Fruit fly (Drosophila melanogaster): ENCODE data around the gene CG17707.

Gene CG17707

DNA sequence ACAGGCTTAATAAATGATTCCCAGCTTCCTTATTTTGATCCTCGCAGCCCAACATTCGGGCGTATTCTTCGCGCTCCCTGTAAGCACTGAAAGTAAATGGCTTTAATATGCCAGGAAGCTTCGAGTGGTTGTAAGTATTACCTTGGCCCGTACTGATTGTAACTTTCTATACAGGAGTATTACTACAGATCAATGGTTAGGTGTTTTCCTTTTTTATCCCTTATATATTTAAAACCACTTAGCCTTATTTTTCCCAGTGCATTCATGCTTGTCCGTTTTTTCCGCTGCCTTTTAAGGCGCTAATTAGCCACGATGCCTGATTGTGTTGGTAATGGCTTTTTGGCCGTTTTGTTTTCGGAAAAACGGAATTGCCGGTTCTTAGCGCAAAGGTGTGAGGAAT, 25.3 kb upstream of the CG17707 start:
- TF ChIP-seq br (GFP tag; optimal IDR thresholded peaks at IDR 0.05): no peak
- peak; percentile 25 for TF ChIP-seq fru (GFP tag; optimal IDR thresholded peaks at IDR 0.05)
- TF ChIP-seq h (GFP tag; optimal IDR thresholded peaks at IDR 0.05): peak; percentile 18
- TF ChIP-seq Jra (GFP tag; optimal IDR thresholded peaks at IDR 0.05): no peak
- TF ChIP-seq rgr (GFP tag; optimal IDR thresholded peaks at IDR 0.05): peak; percentile 3
- TF ChIP-seq Vsx2 (GFP tag; optimal IDR thresholded peaks at IDR 0.05; ENCODE audit: partially characterized antibody): peak; percentile 11
- TF ChIP-seq CrebA (GFP tag; optimal IDR thresholded peaks at IDR 0.05; ENCODE audit: borderline replicate concordance): no peak
- TF ChIP-seq foxo (GFP tag; optimal IDR thresholded peaks at IDR 0.05): peak in 1 of 2 experiments; percentile 47
- TF ChIP-seq tai (GFP tag; optimal IDR thresholded peaks at IDR 0.05): no peak

DNA sequence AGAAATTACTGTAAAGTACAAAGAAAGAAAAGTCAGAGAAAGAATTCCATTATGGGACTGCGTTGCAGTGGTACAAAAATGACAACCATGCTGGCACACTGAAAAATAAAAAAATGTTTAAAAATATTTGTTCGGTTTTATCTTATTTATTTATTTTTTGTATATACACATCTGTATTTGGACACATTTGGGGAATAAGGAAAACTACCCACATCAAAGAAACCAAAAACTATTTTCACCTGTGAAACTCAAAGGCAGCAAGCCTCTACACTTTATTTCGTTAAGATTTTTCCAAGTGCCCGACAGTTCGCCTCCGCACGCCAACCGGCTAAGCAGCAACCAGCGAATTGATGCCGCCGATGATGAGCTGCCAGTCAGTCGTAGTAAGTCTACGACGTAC, 21.3 kb upstream of the CG17707 start:
- TF ChIP-seq Hnf4 (GFP tag; optimal IDR thresholded peaks at IDR 0.05) (no peak), Dif (GFP tag; optimal IDR thresholded peaks at IDR 0.05; ENCODE audit: partially characterized antibody) (no peak)

DNA sequence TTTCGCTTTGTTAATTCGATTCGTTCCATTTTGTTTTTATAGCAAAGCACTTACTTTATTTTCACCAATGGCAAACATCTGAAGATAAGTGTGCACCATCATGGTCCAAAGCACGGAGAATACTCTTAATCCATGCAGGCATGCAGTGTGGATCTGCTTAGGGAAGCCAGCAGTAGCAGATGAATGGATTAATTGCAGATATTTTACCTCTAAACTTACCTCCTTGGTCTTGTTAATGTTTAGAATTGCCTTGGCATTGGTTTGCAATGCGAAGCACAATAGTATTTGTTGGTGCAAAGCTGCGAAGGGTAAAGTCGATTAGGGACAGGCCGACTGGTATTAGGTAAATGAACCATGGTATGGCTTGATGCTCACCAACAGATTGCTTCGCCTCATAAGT, 3.1 kb downstream of the CG17707 start:
- no peak for TF ChIP-seq Hr83 (GFP tag; optimal IDR thresholded peaks at IDR 0.05; ENCODE audit: poor library complexity, severe bottlenecking)
- no peak for TF ChIP-seq usp (GFP tag; optimal IDR thresholded peaks at IDR 0.05)
- TF ChIP-seq psq (GFP tag; optimal IDR thresholded peaks at IDR 0.05): no peak
- TF ChIP-seq OdsH (GFP tag; optimal IDR thresholded peaks at IDR 0.05): no peak
- TF ChIP-seq rgr (GFP tag; optimal IDR thresholded peaks at IDR 0.05): no peak
- TF ChIP-seq Abd-B (GFP tag; optimal IDR thresholded peaks at IDR 0.05): no peak
- no peak for TF ChIP-seq dsf (GFP tag; optimal IDR thresholded peaks at IDR 0.05; ENCODE audit: borderline replicate concordance)

DNA sequence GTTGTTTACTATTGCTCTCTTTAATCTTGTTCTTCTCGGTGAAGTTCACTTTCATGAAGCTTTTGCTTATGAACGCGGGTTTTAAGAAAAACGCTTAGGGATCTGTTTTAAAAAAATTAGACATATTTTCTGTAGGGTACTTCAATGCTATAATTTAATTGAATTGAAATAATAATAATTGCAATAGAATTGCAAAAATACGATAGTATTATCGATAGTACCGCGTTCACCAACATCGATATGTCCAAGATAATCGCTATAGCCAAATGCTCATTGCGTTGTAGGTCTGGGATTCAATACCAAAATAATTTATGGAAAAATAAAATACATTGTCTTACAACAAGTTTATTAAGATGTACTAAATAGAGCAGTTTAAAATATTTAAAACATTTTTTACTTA, 6.3 kb downstream of the CG17707 start:
- TF ChIP-seq sage (GFP tag; optimal IDR thresholded peaks at IDR 0.05): peak; percentile 47
- peak; percentile 10 for TF ChIP-seq fru (GFP tag; optimal IDR thresholded peaks at IDR 0.05)
- TF ChIP-seq lola (GFP tag; optimal IDR thresholded peaks at IDR 0.05): no peak
- TF ChIP-seq Myc (optimal IDR thresholded peaks at IDR 0.05): peak; percentile 43
- TF ChIP-seq tai (GFP tag; optimal IDR thresholded peaks at IDR 0.05): peak; percentile 10
- no peak for TF ChIP-seq Sp1 (GFP tag; optimal IDR thresholded peaks at IDR 0.05)
- peak; percentile 44 for TF ChIP-seq brk (GFP tag; optimal IDR thresholded peaks at IDR 0.05)
- TF ChIP-seq dl (GFP tag; optimal IDR thresholded peaks at IDR 0.05; ENCODE audit: insufficient read depth in 1 of 2, partially characterized antibody in 2 of 2): no peak

DNA sequence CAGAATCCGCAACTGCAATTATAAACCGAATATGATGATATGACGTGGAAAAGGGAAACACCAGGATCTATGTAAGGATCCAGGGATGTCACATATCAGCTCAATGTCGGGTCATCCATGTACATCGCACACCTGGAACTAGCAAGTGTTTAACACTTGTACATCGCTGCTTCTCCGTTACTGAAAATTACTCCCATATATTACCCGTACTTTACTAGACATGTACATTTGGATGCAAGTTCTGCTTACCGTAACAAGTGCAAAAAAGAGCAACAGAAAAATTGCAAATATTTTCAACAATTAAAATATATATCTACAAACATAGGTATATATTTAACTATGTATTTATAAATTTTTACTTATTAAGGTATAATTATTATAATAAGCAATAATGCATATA, 8.2 kb downstream of the CG17707 start, which contains the start of gene tyn:
tyn (plus strand) TSS at position 301 of the 400 bp plus-strand sequence.
- TF ChIP-seq Mio (GFP tag; optimal IDR thresholded peaks at IDR 0.05) (no peak), woc (GFP tag; optimal IDR thresholded peaks at IDR 0.05) (no peak), Hr83 (GFP tag; optimal IDR thresholded peaks at IDR 0.05; ENCODE audit: poor library complexity, severe bottlenecking) (no peak), brk (GFP tag; optimal IDR thresholded peaks at IDR 0.05) (no peak), fru (GFP tag; optimal IDR thresholded peaks at IDR 0.05) (no peak), sage (GFP tag; optimal IDR thresholded peaks at IDR 0.05) (no peak), HLH106 (tag; optimal IDR thresholded peaks at IDR 0.05) (no peak), Myc (optimal IDR thresholded peaks at IDR 0.05) (no peak), Sp1 (GFP tag; optimal IDR thresholded peaks at IDR 0.05) (no peak), h (GFP tag; optimal IDR thresholded peaks at IDR 0.05) (no peak), CG9705 (GFP tag; optimal IDR thresholded peaks at IDR 0.05) (no peak), CrebA (GFP tag; optimal IDR thresholded peaks at IDR 0.05; ENCODE audit: borderline replicate concordance) (no peak), GATAd (GFP tag; optimal IDR thresholded peaks at IDR 0.05) (no peak), usp (GFP tag; optimal IDR thresholded peaks at IDR 0.05) (no peak), ey (GFP tag; optimal IDR thresholded peaks at IDR 0.05) (no peak)

DNA sequence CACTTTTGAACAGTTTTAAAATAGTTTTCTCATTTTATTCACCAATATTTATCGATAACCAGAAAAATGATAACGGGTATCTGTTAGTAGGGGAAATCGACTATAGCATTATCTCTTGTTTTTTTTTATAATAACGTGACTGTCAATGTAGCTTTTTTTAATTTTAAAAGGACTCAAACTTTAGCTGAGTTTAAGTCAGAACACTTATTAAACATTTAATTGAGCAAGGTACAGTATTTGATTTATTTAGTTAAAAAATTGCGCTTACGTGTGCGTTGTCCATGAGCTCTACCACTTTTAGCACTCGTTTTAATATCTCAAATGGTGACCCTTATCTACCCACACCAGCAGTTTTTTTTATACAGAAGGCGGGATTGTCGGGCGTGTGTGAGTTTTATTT, 17.7 kb downstream of the CG17707 start:
- TF ChIP-seq fru (GFP tag; optimal IDR thresholded peaks at IDR 0.05) (no peak), Sp1 (GFP tag; optimal IDR thresholded peaks at IDR 0.05) (no peak), usp (GFP tag; optimal IDR thresholded peaks at IDR 0.05) (no peak), Dfd (GFP tag; optimal IDR thresholded peaks at IDR 0.05) (no peak), Jra (GFP tag; optimal IDR thresholded peaks at IDR 0.05) (no peak), woc (GFP tag; optimal IDR thresholded peaks at IDR 0.05) (no peak), Hnf4 (GFP tag; optimal IDR thresholded peaks at IDR 0.05) (no peak), GATAd (GFP tag; optimal IDR thresholded peaks at IDR 0.05) (no peak), h (GFP tag; optimal IDR thresholded peaks at IDR 0.05) (no peak), dl (GFP tag; optimal IDR thresholded peaks at IDR 0.05; ENCODE audit: insufficient read depth in 1 of 2, partially characterized antibody in 2 of 2) (no peak), ey (GFP tag; optimal IDR thresholded peaks at IDR 0.05) (no peak), Vsx2 (GFP tag; optimal IDR thresholded peaks at IDR 0.05; ENCODE audit: partially characterized antibody) (no peak), pan (optimal IDR thresholded peaks at IDR 0.05) (no peak), foxo (GFP tag; optimal IDR thresholded peaks at IDR 0.05) (no peak), Hr83 (GFP tag; optimal IDR thresholded peaks at IDR 0.05; ENCODE audit: poor library complexity, severe bottlenecking) (no peak)

All from whole organism, wandering third instar larva.